Fruit fly (Drosophila melanogaster) whole organism, adult: ENCODE data around the gene CG2211.
A peak's percentile ranks its signal among the peaks of the same experiment; 100 is the strongest.

Experiments used
- CG12768 ChIP-seq: fragments of 200-800 bp; sonication (Bioruptor generic); optimal IDR thresholded peaks from 2 replicates; lab custom pipeline; 2017; ENCODE audit warnings: missing biosample characterization, missing genetic modification characterization, mild to moderate bottlenecking, moderate library complexity, missing genetic modification reagents
- CG7045 ChIP-seq: fragments of 200-800 bp; sonication (Bioruptor generic); optimal IDR thresholded peaks from 2 replicates; lab custom pipeline; 2017; ENCODE audit warnings: missing biosample characterization, mild to moderate bottlenecking, missing genetic modification characterization
- Hr96 ChIP-seq: fragments of 200-800 bp; sonication (Bioruptor generic); optimal IDR thresholded peaks from 2 replicates; lab custom pipeline; 2016; ENCODE audit warnings: missing biosample characterization, missing genetic modification characterization
- Mnt ChIP-seq: fragments of 200-800 bp; sonication (Bioruptor generic); optimal IDR thresholded peaks from 2 replicates; lab custom pipeline; 2016; ENCODE audit warnings: missing biosample characterization, mild to moderate bottlenecking, missing genetic modification characterization
- pad ChIP-seq: fragments of 200-800 bp; sonication (Bioruptor generic); optimal IDR thresholded peaks from 3 replicates; lab custom pipeline; 2017; ENCODE audit warnings: missing biosample characterization, missing genetic modification characterization, mild to moderate bottlenecking, moderate library complexity, missing genetic modification reagents

- TF ChIP-seq pad (no peak), CG12768 (GFP tag; lab: Kevin White, UChicago) (no peak), CG7045 (GFP tag; lab: Kevin White, UChicago) (no peak), Mnt (GFP tag; lab: Kevin White, UChicago) (peak; percentile 28), Hr96 (GFP tag; lab: Kevin White, UChicago) (no peak)
These were observed 16.9 kb downstream of the CG2211 start, which contains the start of gene Myo61F for dm6 chr3L:1318241-1318640.
